Worm (Caenorhabditis elegans): ENCODE measurements around the gene C49G7.13.

C49G7.13 gene

DNA sequence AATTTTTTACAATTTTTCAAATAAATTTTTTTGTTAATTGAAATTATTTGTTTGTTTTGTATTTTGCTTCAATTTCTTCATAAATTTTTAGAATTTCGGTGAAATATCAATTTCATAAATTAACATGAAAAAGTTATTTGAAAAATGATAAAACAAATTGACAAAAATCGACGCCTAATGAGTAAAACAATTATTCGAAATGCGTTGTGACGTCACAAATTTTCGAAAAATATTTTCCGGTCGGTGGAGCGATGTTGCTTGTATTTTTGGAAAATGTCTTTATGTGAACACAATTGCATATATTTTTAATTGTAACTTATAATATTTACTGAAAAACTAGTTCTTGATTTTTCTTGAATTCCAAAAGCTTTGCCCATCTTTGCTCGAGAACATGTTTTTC lies 44.6 kb downstream of the C49G7.13 start:
- TF ChIP-seq unc-86 (tag; optimal IDR thresholded peaks at IDR 0.05) (no peak), madf-2 (tag; optimal IDR thresholded peaks at IDR 0.05) (no peak), ceh-30 (tag; optimal IDR thresholded peaks at IDR 0.05) (no peak), fkh-6 (tag; optimal IDR thresholded peaks at IDR 0.05) (no peak), nfya-1 (tag; optimal IDR thresholded peaks at IDR 0.05) (no peak), pag-3 (tag; optimal IDR thresholded peaks at IDR 0.05; ENCODE audit: borderline replicate concordance) (no peak)

ce11 chrV:4081283-4081682 lies 45.4 kb downstream of the C49G7.13 start, which contains the start of gene srh-211:
Gene srh-211, minus strand, starts transcription at chrV:4081383.
- no peak for TF ChIP-seq ama-1 (optimal IDR thresholded peaks at IDR 0.05)
- no peak for TF ChIP-seq syd-9 (tag; optimal IDR thresholded peaks at IDR 0.05)
- no peak for TF ChIP-seq T23F11.4 (GFP tag; optimal IDR thresholded peaks at IDR 0.05)
- no peak for TF ChIP-seq ceh-22 (tag; optimal IDR thresholded peaks at IDR 0.05)
- no peak for TF ChIP-seq lim-6 (tag; optimal IDR thresholded peaks at IDR 0.05)

- TF ChIP-seq ceh-6 (GFP tag; optimal IDR thresholded peaks at IDR 0.05), result no peak
- TF ChIP-seq pqm-1 (tag; optimal IDR thresholded peaks at IDR 0.05), result no peak
- TF ChIP-seq ceh-30 (tag; optimal IDR thresholded peaks at IDR 0.05), result no peak
- no peak for TF ChIP-seq dmd-4 (tag; optimal IDR thresholded peaks at IDR 0.05; ENCODE audit: borderline replicate concordance)
- TF ChIP-seq nhr-232 (tag; optimal IDR thresholded peaks at IDR 0.05), result no peak
- TF ChIP-seq ceh-9 (tag; optimal IDR thresholded peaks at IDR 0.05), result no peak
- no peak for TF ChIP-seq ceh-18 (tag; optimal IDR thresholded peaks at IDR 0.05)
- TF ChIP-seq fkh-10 (GFP tag; optimal IDR thresholded peaks at IDR 0.05), result no peak
- TF ChIP-seq ceh-31 (tag; optimal IDR thresholded peaks at IDR 0.05), result no peak
- no peak for TF ChIP-seq tbx-2 (tag; optimal IDR thresholded peaks at IDR 0.05)
- no peak for TF ChIP-seq ceh-19 (GFP tag; optimal IDR thresholded peaks at IDR 0.05)
- TF ChIP-seq tbx-7 (tag; optimal IDR thresholded peaks at IDR 0.05), result no peak
- TF ChIP-seq ahr-1 (tag; optimal IDR thresholded peaks at IDR 0.05), result no peak
- TF ChIP-seq fax-1 (tag; optimal IDR thresholded peaks at IDR 0.05), result no peak
- no peak for TF ChIP-seq ceh-48 (tag; optimal IDR thresholded peaks at IDR 0.05)
- no peak for TF ChIP-seq fkh-6 (tag; optimal IDR thresholded peaks at IDR 0.05)
- no peak for TF ChIP-seq elt-4 (tag; optimal IDR thresholded peaks at IDR 0.05)
- no peak for TF ChIP-seq mec-3 (tag; optimal IDR thresholded peaks at IDR 0.05; ENCODE audit: borderline replicate concordance)
- no peak for TF ChIP-seq ztf-16 (tag; optimal IDR thresholded peaks at IDR 0.05)
These were observed 47.0 kb downstream of the C49G7.13 start, which contains the start of gene F38H12.5 for ce11 chrV:4082952-4083351. Gene F38H12.5, minus strand, starts transcription at chrV:4083052.
